Fruit fly (Drosophila melanogaster) whole organism, embryonic: Measurements from ENCODE around the gene wcy.

Source experiments
- CG10209 ChIP-seq: fragments of 200-800 bp; sonication (Bioruptor generic); optimal IDR thresholded peaks from 3 replicates; lab custom pipeline; 2017; ENCODE audit warnings: missing biosample characterization, mild to moderate bottlenecking, missing genetic modification characterization, missing genetic modification reagents
- CG10267 ChIP-seq: fragments of 200-800 bp; sonication (Bioruptor generic); optimal IDR thresholded peaks from 2 replicates; lab custom pipeline; 2018; ENCODE audit warnings: missing biosample characterization, mild to moderate bottlenecking, missing genetic modification characterization, moderate library complexity
- CG10543 ChIP-seq: fragments of 200-800 bp; sonication (Bioruptor generic); optimal IDR thresholded peaks from 3 replicates; lab custom pipeline; 2017; ENCODE audit warnings: missing biosample characterization, mild to moderate bottlenecking, missing genetic modification characterization, moderate library complexity
- CG11093 ChIP-seq: fragments of 200-800 bp; sonication (Bioruptor generic); IDR thresholded peaks from 3 replicates; pipeline ENCODE4 v1.3.6; 2022; ENCODE audit warnings: missing biosample characterization, missing genetic modification characterization
- CG12104 ChIP-seq: fragments of 200-800 bp; sonication (Bioruptor generic); optimal IDR thresholded peaks from 3 replicates; lab custom pipeline; 2016; ENCODE audit warnings: missing biosample characterization, missing genetic modification characterization
- CG13624 ChIP-seq: fragments of 200-800 bp; sonication (Bioruptor generic); optimal IDR thresholded peaks from 2 replicates; lab custom pipeline; 2016; ENCODE audit warnings: missing biosample characterization, missing genetic modification characterization
- CG13775 ChIP-seq: fragments of 200-800 bp; sonication (Bioruptor generic); optimal IDR thresholded peaks from 3 replicates; lab custom pipeline; 2017; ENCODE audit warnings: missing biosample characterization, mild to moderate bottlenecking, missing genetic modification characterization
- CG14710 ChIP-seq: fragments of 200-800 bp; sonication (Bioruptor generic); optimal IDR thresholded peaks from 3 replicates; lab custom pipeline; 2019; ENCODE audit warnings: missing biosample characterization, mild to moderate bottlenecking, missing genetic modification characterization, moderate library complexity
- CG14860 ChIP-seq: fragments of 200-800 bp; sonication (Bioruptor generic); IDR thresholded peaks from 3 replicates; pipeline ENCODE4 v1.3.6; 2022; ENCODE audit warnings: missing biosample characterization, missing genetic modification characterization; ENCODE audit not compliant: partially characterized antibody
- CG15514 ChIP-seq: fragments of 200-800 bp; sonication (Bioruptor generic); optimal IDR thresholded peaks from 3 replicates; lab custom pipeline; 2017; ENCODE audit warnings: missing biosample characterization, missing genetic modification characterization, mild to moderate bottlenecking, moderate library complexity, missing genetic modification reagents
- CG15601 ChIP-seq: fragments of 200-800 bp; sonication (Bioruptor generic); optimal IDR thresholded peaks from 3 replicates; lab custom pipeline; 2019; ENCODE audit warnings: missing biosample characterization, mild to moderate bottlenecking, missing genetic modification characterization, moderate library complexity
- CG17912 ChIP-seq: fragments of 200-800 bp; sonication (Bioruptor generic); optimal IDR thresholded peaks from 2 replicates; lab custom pipeline; 2018; ENCODE audit warnings: missing biosample characterization, mild to moderate bottlenecking, missing genetic modification characterization
- CG2712 ChIP-seq: fragments of 200-800 bp; optimal IDR thresholded peaks from 3 replicates; lab custom pipeline; 2019; ENCODE audit warnings: missing biosample characterization, mild to moderate bottlenecking, missing genetic modification characterization, moderate library complexity
- CG3847 ChIP-seq: fragments of 200-800 bp; sonication (Bioruptor generic); IDR thresholded peaks from 2 replicates; pipeline ENCODE4 v1.3.6; 2022; ENCODE audit warnings: missing biosample characterization, missing genetic modification characterization
- Camta ChIP-seq: fragments of 200-800 bp; sonication (Bioruptor generic); optimal IDR thresholded peaks from 2 replicates; lab custom pipeline; 2016; ENCODE audit warnings: missing biosample characterization, missing genetic modification characterization
- CoRest ChIP-seq: fragments of 200-800 bp; sonication (Bioruptor generic); optimal IDR thresholded peaks from 3 replicates; lab custom pipeline; 2018; ENCODE audit warnings: missing biosample characterization, mild to moderate bottlenecking, missing genetic modification characterization, moderate library complexity
- CrebB ChIP-seq: fragments of 200-800 bp; sonication (Bioruptor generic); optimal IDR thresholded peaks from 3 replicates; lab custom pipeline; 2018; ENCODE audit warnings: missing biosample characterization, mild to moderate bottlenecking, missing genetic modification characterization
- Doc3 ChIP-seq: fragments of 200-800 bp; sonication (Bioruptor generic); IDR thresholded peaks from 3 replicates; pipeline ENCODE4 v1.3.6; 2022; ENCODE audit warnings: missing biosample characterization, missing genetic modification characterization; ENCODE audit not compliant: partially characterized antibody
- Dref ChIP-seq: fragments of 200-800 bp; sonication (Bioruptor generic); IDR thresholded peaks from 2 replicates; pipeline ENCODE4 v1.3.6; 2022; ENCODE audit warnings: missing biosample characterization, missing genetic modification characterization
- HLHmδ ChIP-seq: fragments of 200-800 bp; sonication (Bioruptor generic); optimal IDR thresholded peaks from 2 replicates; lab custom pipeline; 2018; ENCODE audit warnings: missing biosample characterization, mild to moderate bottlenecking, missing genetic modification characterization, moderate library complexity
- Hr51 ChIP-seq, 2 experiments: fragments of 200-800 bp; sonication (Bioruptor generic); optimal IDR thresholded peaks; 2 replicates in 1 of 2; 3 replicates in 1 of 2; lab custom pipeline; 2016 to 2018; ENCODE audit warnings: missing biosample characterization in 2 of 2, missing genetic modification characterization in 2 of 2, mild to moderate bottlenecking in 1 of 2, moderate library complexity in 1 of 2
- MBD-R2 ChIP-seq: fragments of 200-800 bp; sonication (Bioruptor generic); IDR thresholded peaks from 2 replicates; pipeline ENCODE4 v1.3.6; 2022; ENCODE audit warnings: missing biosample characterization, missing genetic modification characterization
- Oaz ChIP-seq: fragments of 200-800 bp; sonication (Bioruptor generic); IDR thresholded peaks from 2 replicates; pipeline ENCODE4 v1.3.6; 2022; ENCODE audit warnings: missing biosample characterization, missing genetic modification characterization
- Pdp1 ChIP-seq, 2 experiments: fragments of 200-800 bp; sonication (Bioruptor generic); optimal IDR thresholded peaks; 3 replicates each; lab custom pipeline; 2016; ENCODE audit warnings: missing biosample characterization in 2 of 2, missing genetic modification characterization in 2 of 2, mild to moderate bottlenecking in 1 of 2, moderate library complexity in 1 of 2
- Scr ChIP-seq: fragments of 200-800 bp; sonication (Bioruptor generic); IDR thresholded peaks from 2 replicates; pipeline ENCODE4 v1.3.6; 2022; ENCODE audit warnings: missing biosample characterization, missing genetic modification characterization; ENCODE audit not compliant: partially characterized antibody
- Xbp1 ChIP-seq: fragments of 200-800 bp; sonication (Bioruptor generic); optimal IDR thresholded peaks from 3 replicates; lab custom pipeline; 2016; ENCODE audit warnings: missing biosample characterization, mild to moderate bottlenecking, missing genetic modification characterization
- bbx ChIP-seq: fragments of 200-800 bp; sonication (Bioruptor generic); IDR thresholded peaks from 2 replicates; pipeline ENCODE4 v1.3.6; 2022; ENCODE audit warnings: missing biosample characterization, missing genetic modification characterization; ENCODE audit not compliant: partially characterized antibody
- bsh ChIP-seq, 2 experiments: fragments of 200-800 bp; sonication (Bioruptor generic); optimal IDR thresholded peaks; 2 replicates each; lab custom pipeline; 2017 to 2018; ENCODE audit warnings: mild to moderate bottlenecking in 2 of 2, missing biosample characterization in 2 of 2, missing genetic modification characterization in 2 of 2, moderate library complexity in 1 of 2
- chinmo ChIP-seq: fragments of 200-800 bp; sonication (Bioruptor generic); IDR thresholded peaks from 4 replicates; pipeline ENCODE4 v1.3.6; 2022; ENCODE audit warnings: missing biosample characterization, missing genetic modification characterization; ENCODE audit not compliant: partially characterized antibody
- dmrt11E ChIP-seq: fragments of 200-800 bp; sonication (Bioruptor generic); optimal IDR thresholded peaks from 3 replicates; lab custom pipeline; 2018; ENCODE audit warnings: missing biosample characterization, mild to moderate bottlenecking, missing genetic modification characterization, moderate library complexity
- dmrt99B ChIP-seq: fragments of 200-800 bp; sonication (Bioruptor generic); optimal IDR thresholded peaks from 2 replicates; lab custom pipeline; 2018; ENCODE audit warnings: missing biosample characterization, mild to moderate bottlenecking, missing genetic modification characterization, moderate library complexity
- eve ChIP-seq, 2 experiments: fragments of >200 bp; optimal IDR thresholded peaks; 2 replicates each; lab custom pipeline; 2017; ENCODE audit warnings: missing biosample characterization in 2 of 2, missing genetic modification characterization in 2 of 2
- gce ChIP-seq: fragments of 200-800 bp; sonication (Bioruptor generic); IDR thresholded peaks from 3 replicates; pipeline ENCODE4 v1.3.6; 2022; ENCODE audit warnings: missing biosample characterization, missing genetic modification characterization
- grau ChIP-seq: fragments of 200-800 bp; optimal IDR thresholded peaks from 3 replicates; lab custom pipeline; 2019; ENCODE audit warnings: missing biosample characterization, mild to moderate bottlenecking, missing genetic modification characterization, moderate library complexity
- inv ChIP-seq: fragments of 200-800 bp; sonication (Bioruptor generic); IDR thresholded peaks from 2 replicates; pipeline ENCODE4 v1.3.6; 2022; ENCODE audit warnings: missing biosample characterization, missing genetic modification characterization; ENCODE audit not compliant: partially characterized antibody
- mld ChIP-seq: fragments of 200-800 bp; sonication (Bioruptor generic); IDR thresholded peaks from 3 replicates; pipeline ENCODE4 v1.3.6; 2022; ENCODE audit warnings: missing biosample characterization, missing genetic modification characterization; ENCODE audit not compliant: partially characterized antibody
- nerfin-2 ChIP-seq: fragments of 200-800 bp; sonication (Bioruptor generic); IDR thresholded peaks from 2 replicates; pipeline ENCODE4 v1.3.6; 2022; ENCODE audit warnings: missing biosample characterization, missing genetic modification characterization; ENCODE audit not compliant: partially characterized antibody
- pan ChIP-seq, 4 experiments: fragments of >200 bp in 3 of 4; fragments of 200-800 bp in 1 of 4; sonication (Bioruptor generic) in 1 of 4; optimal IDR thresholded peaks in 3 of 4; IDR thresholded peaks in 1 of 4; 2 replicates each; pipeline versions ENCODE4 v1.3.6 to Lab custom; 2017 to 2022; ENCODE audit warnings: missing biosample characterization in 2 of 4, missing genetic modification characterization in 2 of 4, mixed read lengths in 1 of 4
- phol ChIP-seq: fragments of 200-800 bp; sonication (Bioruptor generic); optimal IDR thresholded peaks from 3 replicates; lab custom pipeline; 2018; ENCODE audit warnings: missing biosample characterization, mild to moderate bottlenecking, missing genetic modification characterization, moderate library complexity
- pzg ChIP-seq: fragments of 200-800 bp; sonication (Bioruptor generic); optimal IDR thresholded peaks from 3 replicates; lab custom pipeline; 2018; ENCODE audit warnings: missing biosample characterization, mild to moderate bottlenecking, missing genetic modification characterization, moderate library complexity
- sens ChIP-seq: fragments of 200-800 bp; sonication (Bioruptor generic); peaks from one replicate; lab custom pipeline; 2016; ENCODE audit warnings: missing biosample characterization, missing genetic modification characterization
- sqz ChIP-seq: fragments of 200-800 bp; sonication (Bioruptor generic); optimal IDR thresholded peaks from 3 replicates; lab custom pipeline; 2018; ENCODE audit warnings: missing biosample characterization, mild to moderate bottlenecking, missing genetic modification characterization
- stc ChIP-seq: fragments of 200-800 bp; sonication (Bioruptor generic); IDR thresholded peaks from 2 replicates; pipeline ENCODE4 v1.3.6; 2022; ENCODE audit warnings: missing biosample characterization, missing genetic modification characterization
- stwl ChIP-seq: fragments of 200-800 bp; sonication (Bioruptor generic); optimal IDR thresholded peaks from 3 replicates; lab custom pipeline; 2018; ENCODE audit warnings: missing biosample characterization, mild to moderate bottlenecking, missing genetic modification characterization, moderate library complexity
- trem ChIP-seq: fragments of 200-800 bp; optimal IDR thresholded peaks from 3 replicates; lab custom pipeline; 2019; ENCODE audit warnings: missing biosample characterization, mild to moderate bottlenecking, missing genetic modification characterization, moderate library complexity

wcy gene

DNA sequence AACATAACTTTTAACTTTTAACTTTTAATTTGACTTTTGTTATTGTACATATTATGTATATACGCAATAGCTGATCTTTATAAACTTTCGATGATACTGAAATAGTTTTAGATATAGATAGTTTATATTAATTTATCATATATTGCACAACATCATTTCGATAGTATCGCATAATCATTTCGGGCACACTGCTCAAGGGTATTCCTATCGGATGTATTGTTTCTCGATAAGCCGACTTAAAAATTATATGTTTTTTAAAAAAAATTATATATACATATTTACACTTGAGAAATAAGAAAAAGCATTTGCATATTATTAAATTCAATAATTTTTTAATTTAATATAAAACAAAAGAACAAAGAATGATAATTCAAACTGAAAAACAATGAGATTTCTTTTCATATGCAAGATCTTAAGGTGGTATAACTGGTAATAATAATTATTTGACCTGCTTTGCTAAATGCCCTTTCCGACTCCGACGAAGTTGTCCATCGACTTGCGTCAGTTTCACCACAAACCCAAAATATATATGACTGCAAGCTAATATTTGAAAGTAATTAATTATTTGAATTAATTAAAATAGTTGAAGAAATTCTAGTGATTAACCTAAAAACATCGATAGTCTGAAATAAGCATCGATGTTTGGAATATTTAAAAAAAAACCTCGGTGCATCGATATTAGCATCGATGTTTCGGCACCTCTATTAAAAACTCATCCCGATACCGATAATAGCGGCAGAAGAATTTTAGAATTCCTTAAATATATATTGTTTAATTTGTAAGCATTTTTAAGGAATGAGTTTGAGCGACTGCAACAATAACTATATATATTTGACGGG is 661 bp upstream of the wcy start, which contains the start of gene CG4949 (continued):
- TF ChIP-seq CG12104 (peak; percentile 5), Scr (GFP tag; lab: Robert Waterston, UW) (peak; percentile 82), bbx (GFP tag; lab: Robert Waterston, UW) (peak; percentile 90), Dref (GFP tag; lab: Robert Waterston, UW) (peak; percentile 91), Xbp1 (GFP tag; lab: Kevin White, UChicago) (peak; percentile 3), HLHmδ (GFP tag; lab: Kevin White, UChicago) (no peak), Hr51 (GFP tag; optimal IDR thresholded peaks at IDR 0.05; lab: Kevin White, UChicago) (peak in 1 of 2 experiments; percentile 48), Oaz (no peak), stwl (tag; lab: Kevin White, UChicago) (peak; percentile 42), bsh (GFP tag; optimal IDR thresholded peaks at IDR 0.05; lab: Kevin White, UChicago) (peak in 1 of 2 experiments; percentile 8), CG14710 (tag; lab: Kevin White, UChicago) (peak; percentile 69), MBD-R2 (GFP tag; lab: Robert Waterston, UW) (peak; percentile 32; the same call in 1 of the 2 replicates), trem (tag; lab: Kevin White, UChicago) (peak; percentile 51), phol (tag; lab: Kevin White, UChicago) (peak; percentile 11), CG17912 (GFP tag; lab: Kevin White, UChicago) (no peak), CG11093 (no peak), Doc3 (GFP tag; lab: Robert Waterston, UW) (peak; percentile 77), dmrt11E (tag; lab: Kevin White, UChicago) (peak; percentile 6), inv (GFP tag; lab: Robert Waterston, UW) (peak; percentile 80), CG15514 (GFP tag; lab: Kevin White, UChicago) (peak; percentile 25), CG2712 (tag; lab: Kevin White, UChicago) (peak; percentile 21), stc (GFP tag; lab: Robert Waterston, UW) (peak; percentile 32; the same call in 1 of the 2 replicates), chinmo (GFP tag; lab: Robert Waterston, UW) (peak; percentile 96), sqz (GFP tag; lab: Kevin White, UChicago) (peak; percentile 55), eve (GFP tag; optimal IDR thresholded peaks at IDR 0.05; lab: Kevin White, UChicago) (no peak), CG14860 (GFP tag; lab: Robert Waterston, UW) (peak; percentile 85), pan (optimal IDR thresholded peaks at IDR 0.05; lab: Kevin White, UChicago) (no peak), pan (GFP tag; optimal IDR thresholded peaks at IDR 0.05 in 1 of 2, IDR thresholded peaks at IDR 0.05 in 1 of 2) (peak in 1 of 2 experiments; percentile 18), CoRest (tag; lab: Kevin White, UChicago) (peak; percentile 14), sens (GFP tag; lab: Kevin White, UChicago) (peak; percentile 60), CG10267 (tag; lab: Kevin White, UChicago) (peak; percentile 7), CG10543 (GFP tag; lab: Kevin White, UChicago) (peak; percentile 14), CG13775 (GFP tag; lab: Kevin White, UChicago) (peak; percentile 26), pzg (GFP tag; lab: Kevin White, UChicago) (peak; percentile 36), Camta (GFP tag; lab: Kevin White, UChicago) (no peak), Pdp1 (GFP tag; optimal IDR thresholded peaks at IDR 0.05; lab: Kevin White, UChicago) (peak in 1 of 2 experiments; percentile 46), mld (GFP tag; lab: Robert Waterston, UW) (peak; percentile 87), dmrt99B (tag; lab: Kevin White, UChicago) (no peak), CG10209 (GFP tag; lab: Kevin White, UChicago) (peak; percentile 18), CG15601 (tag; lab: Kevin White, UChicago) (no peak), CG13624 (GFP tag; lab: Kevin White, UChicago) (no peak), grau (tag; lab: Kevin White, UChicago) (peak; percentile 21), CG3847 (GFP tag; lab: Robert Waterston, UW) (no peak), CrebB (no peak), gce (0 out of 3 replicates have a peak, but pooled peaks have one; percentile 15), nerfin-2 (GFP tag; lab: Robert Waterston, UW) (peak; percentile 90)
